Fruit fly (Drosophila melanogaster) whole organism, wandering third instar larva: Measurements from ENCODE around the gene Adgf-D.

ENCODE experiments used
- CG9705 ChIP-seq: fragments of 200-800 bp; sonication (Bioruptor generic); optimal IDR thresholded peaks from 2 replicates; lab custom pipeline; 2018; ENCODE audit warnings: missing biosample characterization, mild to moderate bottlenecking, missing genetic modification characterization
- CrebA ChIP-seq: fragments of 200-800 bp; sonication (Bioruptor generic); optimal IDR thresholded peaks from 2 replicates; lab custom pipeline; 2016; ENCODE audit warnings: missing biosample characterization, mild to moderate bottlenecking, missing genetic modification characterization, borderline replicate concordance
- Dfd ChIP-seq: fragments of >200 bp; optimal IDR thresholded peaks from 2 replicates; lab custom pipeline; 2017; ENCODE audit warnings: missing biosample characterization, missing genetic modification characterization
- Dif ChIP-seq: fragments of 200-275, 200-300 bp; sonication (Bioruptor generic); optimal IDR thresholded peaks from 2 replicates; lab custom pipeline; 2018; ENCODE audit warnings: missing biosample characterization, missing genetic modification characterization; ENCODE audit not compliant: partially characterized antibody
- GATAd ChIP-seq: sonication (Bioruptor generic); optimal IDR thresholded peaks from 2 replicates; lab custom pipeline; 2016; ENCODE audit warnings: missing biosample characterization, missing genetic modification characterization
- HLH106 ChIP-seq: fragments of 200-800 bp; optimal IDR thresholded peaks from 3 replicates; lab custom pipeline; 2019; ENCODE audit warnings: missing biosample characterization, mild to moderate bottlenecking, missing genetic modification characterization, moderate library complexity
- Hnf4 ChIP-seq: fragments of 200-800 bp; sonication (Bioruptor generic); optimal IDR thresholded peaks from 2 replicates; lab custom pipeline; 2016; ENCODE audit warnings: missing biosample characterization, mild to moderate bottlenecking, missing genetic modification characterization
- Hr78 ChIP-seq: fragments of >200 bp; optimal IDR thresholded peaks from 2 replicates; lab custom pipeline; 2017; ENCODE audit warnings: missing biosample characterization, missing genetic modification characterization
- Hr83 ChIP-seq: fragments of 200-300 bp; sonication (Bioruptor generic); optimal IDR thresholded peaks from 2 replicates; lab custom pipeline; 2016; ENCODE audit warnings: missing biosample characterization, mild to moderate bottlenecking, missing genetic modification characterization, moderate library complexity; ENCODE audit not compliant: poor library complexity, severe bottlenecking
- Jra ChIP-seq: sonication (Bioruptor generic); optimal IDR thresholded peaks from 2 replicates; lab custom pipeline; 2016; ENCODE audit warnings: missing biosample characterization, missing genetic modification characterization
- Mio ChIP-seq: sonication (Bioruptor generic); optimal IDR thresholded peaks from 2 replicates; lab custom pipeline; 2016; ENCODE audit warnings: missing biosample characterization, missing genetic modification characterization
- Myc ChIP-seq: fragments of >200 bp; optimal IDR thresholded peaks from 2 replicates; lab custom pipeline; 2017
- N ChIP-seq: fragments of >200 bp; optimal IDR thresholded peaks from 2 replicates; lab custom pipeline; 2018; ENCODE audit warnings: missing biosample characterization, missing external identifiers, missing genetic modification characterization
- OdsH ChIP-seq: fragments of 200-800 bp; sonication (Bioruptor generic); optimal IDR thresholded peaks from 2 replicates; lab custom pipeline; 2016; ENCODE audit warnings: missing biosample characterization, mild to moderate bottlenecking, missing genetic modification characterization
- Rel ChIP-seq, 2 experiments: fragments of 200-800 bp; sonication (Bioruptor generic) in 1 of 2; optimal IDR thresholded peaks; 2 replicates in 1 of 2; 3 replicates in 1 of 2; lab custom pipeline; 2016 to 2019; ENCODE audit warnings: mild to moderate bottlenecking in 2 of 2, missing biosample characterization in 2 of 2, missing genetic modification characterization in 2 of 2, moderate library complexity in 1 of 2
- Vsx2 ChIP-seq: fragments of 200-300, 225-300 bp; sonication (Bioruptor generic); optimal IDR thresholded peaks from 2 replicates; lab custom pipeline; 2018; ENCODE audit warnings: missing biosample characterization, missing genetic modification characterization; ENCODE audit not compliant: partially characterized antibody
- br ChIP-seq: fragments of 200-800 bp; sonication (Bioruptor generic); optimal IDR thresholded peaks from 2 replicates; lab custom pipeline; 2016; ENCODE audit warnings: missing biosample characterization, missing genetic modification characterization
- brk ChIP-seq: fragments of 200-800 bp; sonication (Bioruptor generic); optimal IDR thresholded peaks from 2 replicates; lab custom pipeline; 2016; ENCODE audit warnings: missing biosample characterization, mild to moderate bottlenecking, missing genetic modification characterization
- dsf ChIP-seq: sonication (Bioruptor generic); optimal IDR thresholded peaks from 2 replicates; lab custom pipeline; 2016; ENCODE audit warnings: missing biosample characterization, missing genetic modification characterization, borderline replicate concordance
- ey ChIP-seq: fragments of 200-800 bp; sonication (Bioruptor generic); optimal IDR thresholded peaks from 2 replicates; lab custom pipeline; 2016; ENCODE audit warnings: missing biosample characterization, missing genetic modification characterization
- foxo ChIP-seq, 2 experiments: fragments of 200-800 bp; sonication (Bioruptor generic); optimal IDR thresholded peaks; 2 replicates in 1 of 2; 3 replicates in 1 of 2; lab custom pipeline; 2016 to 2017; ENCODE audit warnings: missing biosample characterization in 2 of 2, missing genetic modification characterization in 2 of 2
- fru ChIP-seq: fragments of 200-800 bp; sonication (Bioruptor generic); optimal IDR thresholded peaks from 3 replicates; lab custom pipeline; 2016; ENCODE audit warnings: missing biosample characterization, mild to moderate bottlenecking, missing genetic modification characterization
- h ChIP-seq: fragments of 200-800 bp; sonication (Bioruptor generic); optimal IDR thresholded peaks from 3 replicates; lab custom pipeline; 2016; ENCODE audit warnings: missing biosample characterization, mild to moderate bottlenecking, missing genetic modification characterization
- jim ChIP-seq: fragments of 175-275, 200-325 bp; sonication (Bioruptor generic); optimal IDR thresholded peaks from 2 replicates; lab custom pipeline; 2016; ENCODE audit warnings: missing biosample characterization, mild to moderate bottlenecking, missing genetic modification characterization
- lola ChIP-seq: fragments of >200 bp; optimal IDR thresholded peaks from 2 replicates; lab custom pipeline; 2017; ENCODE audit warnings: missing biosample characterization, missing genetic modification characterization
- pan ChIP-seq: fragments of >200 bp; optimal IDR thresholded peaks from 2 replicates; lab custom pipeline; 2017
- sv ChIP-seq: fragments of 200-800 bp; sonication (Bioruptor generic); optimal IDR thresholded peaks from 3 replicates; lab custom pipeline; 2016; ENCODE audit warnings: missing biosample characterization, missing genetic modification characterization
- tai ChIP-seq: sonication (Bioruptor generic); optimal IDR thresholded peaks from 2 replicates; lab custom pipeline; 2016; ENCODE audit warnings: missing biosample characterization, missing genetic modification characterization
- usp ChIP-seq: fragments of >200 bp; optimal IDR thresholded peaks from 2 replicates; lab custom pipeline; 2017; ENCODE audit warnings: missing biosample characterization, missing genetic modification characterization
- woc ChIP-seq: sonication (Bioruptor generic); optimal IDR thresholded peaks from 2 replicates; lab custom pipeline; 2016; ENCODE audit warnings: missing biosample characterization, mild to moderate bottlenecking, missing genetic modification characterization

Gene Adgf-D

dm6 chr3R:13724029-13724638 is 18.9 kb upstream of the Adgf-D start:
- TF ChIP-seq Rel (GFP tag; optimal IDR thresholded peaks at IDR 0.05; lab: Kevin White, UChicago) (no peak), Rel (tag; optimal IDR thresholded peaks at IDR 0.05; lab: Kevin White, UChicago) (no peak), brk (no peak), pan (lab: Kevin White, UChicago) (no peak)

- TF ChIP-seq N (GFP tag; lab: Kevin White, UChicago) (no peak), Myc (no peak), pan (lab: Kevin White, UChicago) (no peak), Jra (GFP tag; lab: Kevin White, UChicago) (no peak), lola (GFP tag; lab: Kevin White, UChicago) (no peak)
Measured at dm6 chr3R:13722451-13722850, 17.2 kb upstream of the Adgf-D start.

dm6 chr3R:13721998-13722397 is 16.8 kb upstream of the Adgf-D start:
- TF ChIP-seq Dfd (GFP tag; lab: Kevin White, UChicago) (no peak), pan (lab: Kevin White, UChicago) (no peak), HLH106 (tag; lab: Kevin White, UChicago) (no peak), Mio (GFP tag; lab: Kevin White, UChicago) (no peak), ey (no peak), Jra (GFP tag; lab: Kevin White, UChicago) (no peak), br (GFP tag; lab: Kevin White, UChicago) (no peak), CG9705 (GFP tag; lab: Kevin White, UChicago) (no peak), Hr78 (GFP tag; lab: Kevin White, UChicago) (no peak), lola (GFP tag; lab: Kevin White, UChicago) (no peak)
- TF ChIP-seq, all 38 proteins: peak for 0

dm6 chr3R:13720798-13721197 is 15.6 kb upstream of the Adgf-D start:
- TF ChIP-seq CG9705 (GFP tag; lab: Kevin White, UChicago) (no peak), Dif (no peak), Mio (GFP tag; lab: Kevin White, UChicago) (no peak), h (GFP tag; lab: Kevin White, UChicago) (no peak), sv (GFP tag; lab: Kevin White, UChicago) (no peak), woc (no peak), foxo (GFP tag; optimal IDR thresholded peaks at IDR 0.05; lab: Kevin White, UChicago) (no peak), dsf (GFP tag; lab: Kevin White, UChicago) (no peak), Dfd (GFP tag; lab: Kevin White, UChicago) (no peak), Rel (GFP tag; optimal IDR thresholded peaks at IDR 0.05; lab: Kevin White, UChicago) (no peak), Rel (tag; optimal IDR thresholded peaks at IDR 0.05; lab: Kevin White, UChicago) (no peak), Hr83 (no peak), ey (no peak), OdsH (GFP tag; lab: Kevin White, UChicago) (no peak), HLH106 (tag; lab: Kevin White, UChicago) (no peak), N (GFP tag; lab: Kevin White, UChicago) (no peak), br (GFP tag; lab: Kevin White, UChicago) (no peak), Hnf4 (GFP tag; lab: Kevin White, UChicago) (no peak), CrebA (no peak), usp (GFP tag; lab: Kevin White, UChicago) (no peak), Myc (no peak)

dm6 chr3R:13719053-13719452 is 13.9 kb upstream of the Adgf-D start:
- TF ChIP-seq fru (GFP tag; lab: Kevin White, UChicago) (no peak), ey (no peak), Jra (GFP tag; lab: Kevin White, UChicago) (no peak), Vsx2 (GFP tag; lab: Kevin White, UChicago) (no peak), tai (no peak), Dfd (GFP tag; lab: Kevin White, UChicago) (no peak), GATAd (GFP tag; lab: Kevin White, UChicago) (no peak), Myc (no peak), Dif (no peak), pan (lab: Kevin White, UChicago) (no peak), woc (no peak), CrebA (no peak), jim (GFP tag; lab: Kevin White, UChicago) (no peak), usp (GFP tag; lab: Kevin White, UChicago) (no peak)
